Worm (Caenorhabditis elegans): Measurements from ENCODE around the gene K09C6.3.

- TF ChIP-seq snpc-4 (tag; optimal IDR thresholded peaks at IDR 0.05) (no peak), nhr-12 (tag; optimal IDR thresholded peaks at IDR 0.05) (no peak)
Measured at ce11 chrV:899087-899486, 46.8 kb downstream of the K09C6.3 start, which contains the start of gene nas-32.

Data from whole organism, L3 larva.